Worm (Caenorhabditis elegans) whole organism, L2 larva: ENCODE measurements around the gene Y79H2A.3.

Source experiments
- aly-2 ChIP-seq: fragments of 150-350 bp; optimal IDR thresholded peaks from 2 replicates; lab custom pipeline; 2014; ENCODE audit warnings: missing biosample characterization, missing genetic modification characterization
- ceh-82 ChIP-seq: fragments of 150-350 bp; optimal IDR thresholded peaks from 2 replicates; lab custom pipeline; 2014; ENCODE audit warnings: missing biosample characterization, missing genetic modification characterization
- lin-13 ChIP-seq: fragments of 150-350 bp; optimal IDR thresholded peaks from 2 replicates; lab custom pipeline; 2014; ENCODE audit warnings: missing biosample characterization, missing genetic modification reagents, missing genetic modification characterization
- nhr-11 ChIP-seq: fragments of 150-350 bp; optimal IDR thresholded peaks from 2 replicates; lab custom pipeline; 2014; ENCODE audit warnings: missing biosample characterization, missing genetic modification characterization
- nhr-23 ChIP-seq: fragments of 150-350 bp; optimal IDR thresholded peaks from 2 replicates; lab custom pipeline; 2014; ENCODE audit warnings: missing biosample characterization, missing genetic modification reagents, missing genetic modification characterization
- nhr-77 ChIP-seq: fragments of 150-350 bp; optimal IDR thresholded peaks from 2 replicates; lab custom pipeline; 2014; ENCODE audit warnings: missing biosample characterization, missing genetic modification characterization
- sem-4 ChIP-seq: fragments of 150-350 bp; optimal IDR thresholded peaks from 2 replicates; lab custom pipeline; 2014; ENCODE audit warnings: missing biosample characterization, missing genetic modification reagents, missing genetic modification characterization
- unc-62 ChIP-seq: fragments of 150-350 bp; optimal IDR thresholded peaks from 2 replicates; lab custom pipeline; 2014; ENCODE audit warnings: missing biosample characterization, missing genetic modification reagents, missing genetic modification characterization
- ztf-11 ChIP-seq: sonication (generic microtip); optimal IDR thresholded peaks from 2 replicates; lab custom pipeline; 2017; ENCODE audit warnings: missing biosample characterization, missing genetic modification characterization

ce11 chrIII:12081992-12082628 lies 30.0 kb upstream of the Y79H2A.3 start:
- no peak for TF ChIP-seq nhr-11 (tag; lab: Kevin White, UChicago)
- TF ChIP-seq unc-62 (GFP tag; lab: Kevin White, UChicago): no peak
- TF ChIP-seq ztf-11: no peak
- no peak for TF ChIP-seq ceh-82 (tag; lab: Kevin White, UChicago)
- TF ChIP-seq aly-2 (tag; lab: Kevin White, UChicago): no peak
- TF ChIP-seq nhr-77 (tag; lab: Kevin White, UChicago): no peak
- TF ChIP-seq nhr-23 (tag; lab: Kevin White, UChicago): no peak
- no peak for TF ChIP-seq lin-13 (GFP tag; lab: Kevin White, UChicago)
- peak; percentile 45 for TF ChIP-seq sem-4 (tag; lab: Kevin White, UChicago)
